Comparison of ENCODE assay signal across 5 worm cellular contexts in genomic region chrX:10155127-10155526, ce11.
TF ChIP-seq lines count a peak whose summit lies in the region.

No protein-coding gene starts in this region.

TF ChIP-seq in whole organism, L1 larva, 84 proteins besides CTCF, POLR2A, EP300 and RAD21:
- TF ChIP-seq lin-39 (tag; optimal IDR thresholded peaks at IDR 0.05; lab: Kevin White, UChicago) = no peak
- TF ChIP-seq lin-14 (GFP tag; optimal IDR thresholded peaks at IDR 0.05; lab: Kevin White, UChicago) = peak; percentile 50
- TF ChIP-seq fkh-10 (GFP tag; optimal IDR thresholded peaks at IDR 0.05; lab: Kevin White, UChicago) = peak; percentile 37
TF ChIP-seq in whole organism, L1 larva: peak in this region for 2.

TF ChIP-seq in whole organism, L3 larva, 47 proteins besides CTCF, POLR2A, EP300 and RAD21:
- TF ChIP-seq hmg-11 (tag; optimal IDR thresholded peaks at IDR 0.05; lab: Kevin White, UChicago) = no peak
- no peak for TF ChIP-seq elt-3 (tag; optimal IDR thresholded peaks at IDR 0.05; lab: Kevin White, UChicago)
- TF ChIP-seq nhr-67 (tag; optimal IDR thresholded peaks at IDR 0.05; lab: Kevin White, UChicago) = no peak
- peak; percentile 40 for TF ChIP-seq fkh-10 (GFP tag; optimal IDR thresholded peaks at IDR 0.05; lab: Kevin White, UChicago)

TF ChIP-seq in whole organism, L4 larva, 104 proteins besides CTCF, POLR2A, EP300 and RAD21:
- TF ChIP-seq nhr-41 (GFP tag; IDR thresholded peaks at IDR 0.05; lab: Robert Waterston, UW) (no peak), attf-4 (tag; optimal IDR thresholded peaks at IDR 0.05; lab: Kevin White, UChicago) (no peak), nhr-28 (tag; optimal IDR thresholded peaks at IDR 0.05; lab: Kevin White, UChicago) (no peak), ces-1 (GFP tag; optimal IDR thresholded peaks at IDR 0.05; lab: Kevin White, UChicago) (peak; percentile 57), fkh-10 (GFP tag; optimal IDR thresholded peaks at IDR 0.05; lab: Kevin White, UChicago) (peak; percentile 46), daf-8 (GFP tag; IDR thresholded peaks at IDR 0.05; lab: Robert Waterston, UW) (no peak), lir-3 (tag; optimal IDR thresholded peaks at IDR 0.05; lab: Kevin White, UChicago) (no peak)
TF ChIP-seq in whole organism, L4 larva: peak in this region for 2.

TF ChIP-seq in whole organism, late embryonic, 69 proteins besides CTCF, POLR2A, EP300 and RAD21:
- TF ChIP-seq pag-3 (tag; optimal IDR thresholded peaks at IDR 0.05; lab: Kevin White, UChicago; ENCODE audit: borderline replicate concordance) = no peak
- TF ChIP-seq unc-42 (tag; optimal IDR thresholded peaks at IDR 0.05; lab: Kevin White, UChicago) = peak; percentile 73

TF ChIP-seq in whole organism, mixed stage, embryonic, 35 proteins besides CTCF, POLR2A, EP300 and RAD21:
- no peak for TF ChIP-seq cnd-1 (tag; optimal IDR thresholded peaks at IDR 0.05; lab: Kevin White, UChicago)
- TF ChIP-seq ces-1 (GFP tag; optimal IDR thresholded peaks at IDR 0.05; lab: Kevin White, UChicago) = peak; percentile 76

Comparison
In these comparisons a context has a peak if more than half of its experiments do, and no peak if none do; other contexts are left out.
1. Of the 29 proteins assayed by ChIP-seq in both whole organism, L4 larva and whole organism, L1 larva: peak only in whole organism, L4 larva: ces-1; only in whole organism, L1 larva: none; in both: fkh-10; in neither: 27.